Worm (Caenorhabditis elegans): ENCODE results near the gene W06G6.2.

Gene W06G6.2

ce11 chrV:16605463-16605862, 23.6 kb upstream of the W06G6.2 start:
- TF ChIP-seq elt-2 (tag; optimal IDR thresholded peaks at IDR 0.05): peak; percentile 37
- TF ChIP-seq nhr-84 (tag; optimal IDR thresholded peaks at IDR 0.05): no peak
- no peak for TF ChIP-seq efl-1 (optimal IDR thresholded peaks at IDR 0.05)
- TF ChIP-seq efl-1 (GFP tag; optimal IDR thresholded peaks at IDR 0.05 in 1 of 2): peak in 1 of 2 experiments; percentile 42
- peak; percentile 2 for TF ChIP-seq lin-14 (GFP tag; optimal IDR thresholded peaks at IDR 0.05)
- TF ChIP-seq elt-3 (tag; optimal IDR thresholded peaks at IDR 0.05): no peak

ce11 chrV:16606313-16606712, 22.8 kb upstream of the W06G6.2 start, which contains the start of gene Y32B12C.1:
TSS of gene Y32B12C.1 (plus strand) at chrV:16606613.
- TF ChIP-seq C04F5.9 (tag; optimal IDR thresholded peaks at IDR 0.05) (no peak), aha-1 (tag; optimal IDR thresholded peaks at IDR 0.05) (no peak), ceh-82 (tag; optimal IDR thresholded peaks at IDR 0.05) (no peak), nhr-11 (tag; optimal IDR thresholded peaks at IDR 0.05) (no peak), elt-3 (tag; optimal IDR thresholded peaks at IDR 0.05) (no peak), zip-4 (GFP tag; optimal IDR thresholded peaks at IDR 0.05) (no peak), sox-4 (tag; optimal IDR thresholded peaks at IDR 0.05) (no peak), Y116A8C.19 (tag; optimal IDR thresholded peaks at IDR 0.05; ENCODE audit: borderline replicate concordance) (no peak), sptf-1 (tag; optimal IDR thresholded peaks at IDR 0.05) (no peak), egl-13 (tag; optimal IDR thresholded peaks at IDR 0.05) (no peak), tbx-2 (tag; optimal IDR thresholded peaks at IDR 0.05) (no peak), blmp-1 (tag; optimal IDR thresholded peaks at IDR 0.05) (no peak), nhr-28 (tag; optimal IDR thresholded peaks at IDR 0.05) (no peak), snu-23 (GFP tag; optimal IDR thresholded peaks at IDR 0.05) (no peak), nhr-237 (tag; optimal IDR thresholded peaks at IDR 0.05) (no peak), ama-1 (optimal IDR thresholded peaks at IDR 0.05) (no peak), unc-30 (tag; optimal IDR thresholded peaks at IDR 0.05) (no peak), rnt-1 (tag; optimal IDR thresholded peaks at IDR 0.05) (no peak), dsc-1 (tag; optimal IDR thresholded peaks at IDR 0.05) (no peak), nhr-47 (tag; optimal IDR thresholded peaks at IDR 0.05) (no peak)

- TF ChIP-seq vab-15 (tag; optimal IDR thresholded peaks at IDR 0.05) (no peak), jun-1 (tag; optimal IDR thresholded peaks at IDR 0.05) (peak; percentile 42), unc-86 (tag; optimal IDR thresholded peaks at IDR 0.05) (no peak), zag-1 (tag; optimal IDR thresholded peaks at IDR 0.05) (no peak), nhr-20 (tag; optimal IDR thresholded peaks at IDR 0.05) (no peak), elt-2 (tag; optimal IDR thresholded peaks at IDR 0.05) (peak; percentile 73), C34B4.2 (tag; optimal IDR thresholded peaks at IDR 0.05) (no peak), pqm-1 (tag; optimal IDR thresholded peaks at IDR 0.05) (no peak), nhr-77 (tag; optimal IDR thresholded peaks at IDR 0.05) (no peak), lin-15B (tag; optimal IDR thresholded peaks at IDR 0.05) (no peak)
Observed at ce11 chrV:16608478-16608877, 20.6 kb upstream of the W06G6.2 start.

ce11 chrV:16610094-16610493, 19.0 kb upstream of the W06G6.2 start:
- TF ChIP-seq hpl-2 (GFP tag; optimal IDR thresholded peaks at IDR 0.05) (no peak), lin-35 (GFP tag; optimal IDR thresholded peaks at IDR 0.05) (peak in 1 of 2 experiments; percentile 4), elt-2 (tag; optimal IDR thresholded peaks at IDR 0.05) (peak; percentile 81), ztf-4 (tag; optimal IDR thresholded peaks at IDR 0.05) (no peak), jun-1 (tag; optimal IDR thresholded peaks at IDR 0.05) (peak; percentile 46)

- TF ChIP-seq lin-14 (GFP tag; optimal IDR thresholded peaks at IDR 0.05) (no peak), elt-2 (tag; optimal IDR thresholded peaks at IDR 0.05) (peak; percentile 57), efl-1 (optimal IDR thresholded peaks at IDR 0.05) (no peak), efl-1 (GFP tag; optimal IDR thresholded peaks at IDR 0.05 in 1 of 2) (peak in 1 of 2 experiments; percentile 39)
Observed at ce11 chrV:16610791-16611385, 18.2 kb upstream of the W06G6.2 start, which contains the start of gene srw-54. TSS of gene srw-54 (plus strand) at chrV:16611335.

Data from whole organism, L1 larva.